Fruit fly (Drosophila melanogaster) whole organism, wandering third instar larva: ENCODE data around the gene CG6656.

Source experiments
- Dfd ChIP-seq: fragments of >200 bp; optimal IDR thresholded peaks from 2 replicates; lab custom pipeline; 2017; ENCODE audit warnings: missing biosample characterization, missing genetic modification characterization
- Myc ChIP-seq: fragments of >200 bp; optimal IDR thresholded peaks from 2 replicates; lab custom pipeline; 2017
- br ChIP-seq: fragments of 200-800 bp; sonication (Bioruptor generic); optimal IDR thresholded peaks from 2 replicates; lab custom pipeline; 2016; ENCODE audit warnings: missing biosample characterization, missing genetic modification characterization
- h ChIP-seq: fragments of 200-800 bp; sonication (Bioruptor generic); optimal IDR thresholded peaks from 3 replicates; lab custom pipeline; 2016; ENCODE audit warnings: missing biosample characterization, mild to moderate bottlenecking, missing genetic modification characterization
- jim ChIP-seq: fragments of 175-275, 200-325 bp; sonication (Bioruptor generic); optimal IDR thresholded peaks from 2 replicates; lab custom pipeline; 2016; ENCODE audit warnings: missing biosample characterization, mild to moderate bottlenecking, missing genetic modification characterization
- sv ChIP-seq: fragments of 200-800 bp; sonication (Bioruptor generic); optimal IDR thresholded peaks from 3 replicates; lab custom pipeline; 2016; ENCODE audit warnings: missing biosample characterization, missing genetic modification characterization

dm6 chr3R:21869464-21870100 lies 5.5 kb upstream of the CG6656 start, which contains the start of gene CG31174:
- TF ChIP-seq jim (GFP tag; lab: Kevin White, UChicago) (no peak), Myc (lab: Kevin White, UChicago) (no peak), h (GFP tag; lab: Kevin White, UChicago) (no peak), sv (no peak), br (no peak), Dfd (no peak)
